Worm (Caenorhabditis elegans): ENCODE results near the gene fum-1.

DNA sequence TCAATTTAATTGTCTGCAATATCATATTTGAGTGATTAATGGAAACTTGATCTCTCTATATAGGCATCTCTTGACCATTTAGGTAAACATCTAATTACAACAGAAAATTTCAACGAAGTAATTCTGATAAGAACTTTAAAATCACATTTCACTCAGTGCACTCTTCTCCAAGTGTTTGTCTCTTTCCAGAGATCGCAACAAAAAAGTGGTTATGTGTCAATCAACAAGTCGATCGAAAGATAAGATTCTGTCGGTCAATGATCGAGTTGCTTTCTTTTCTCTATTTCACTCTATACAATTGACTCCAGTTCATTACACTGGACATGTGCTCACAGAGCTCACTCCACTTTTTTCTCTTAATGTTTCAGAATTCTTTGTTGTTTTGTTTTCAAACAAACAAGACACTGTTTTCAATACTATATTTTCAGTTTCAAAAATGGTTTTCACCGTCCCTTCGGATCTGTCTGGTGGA, 11.7 kb upstream of the fum-1 start, which contains the start of gene alh-12:
- TF ChIP-seq egl-27 (tag; optimal IDR thresholded peaks at IDR 0.05) = no peak
- TF ChIP-seq fos-1 (tag; optimal IDR thresholded peaks at IDR 0.05) = peak; percentile 82
- TF ChIP-seq unc-55 (GFP tag; optimal IDR thresholded peaks at IDR 0.05) = no peak
- TF ChIP-seq unc-62 (GFP tag; optimal IDR thresholded peaks at IDR 0.05) = no peak
- TF ChIP-seq nhr-237 (tag; optimal IDR thresholded peaks at IDR 0.05) = no peak
- TF ChIP-seq lin-13 (GFP tag; optimal IDR thresholded peaks at IDR 0.05) = no peak
- peak in 1 of 2 experiments; percentile 2 for TF ChIP-seq lsy-2 (tag; optimal IDR thresholded peaks at IDR 0.05)
- TF ChIP-seq nhr-10 (tag; optimal IDR thresholded peaks at IDR 0.05) = no peak
- no peak for TF ChIP-seq nhr-11 (tag; optimal IDR thresholded peaks at IDR 0.05)
- TF ChIP-seq nhr-129 (tag; optimal IDR thresholded peaks at IDR 0.05) = peak; percentile 17
- TF ChIP-seq aly-2 (tag; optimal IDR thresholded peaks at IDR 0.05) = no peak
- TF ChIP-seq crh-2 (tag; optimal IDR thresholded peaks at IDR 0.05) = peak; percentile 31
